Fruit fly (Drosophila melanogaster): ENCODE data around the gene tey.
A peak's percentile ranks its signal among the peaks of the same experiment; 100 is the strongest.

DNA sequence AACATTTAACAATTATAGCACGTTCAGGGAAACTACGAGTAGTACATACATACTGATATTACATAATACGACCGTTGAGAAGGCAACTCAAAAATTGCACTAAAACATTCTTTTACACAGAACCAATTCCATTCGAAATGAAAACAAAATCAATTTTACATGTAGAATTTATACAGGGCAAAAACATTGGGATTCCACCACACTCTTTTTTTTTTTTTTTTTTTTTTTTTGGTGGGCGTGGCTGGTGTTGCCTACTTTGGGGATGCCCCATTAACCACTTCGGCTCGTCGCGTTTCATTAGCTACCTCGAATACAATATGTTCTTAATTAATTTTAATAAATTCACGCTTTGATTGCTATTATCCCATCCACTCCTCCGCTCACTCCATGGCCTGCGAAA is 13.3 kb downstream of the tey start:
- peak; percentile 93 for TF ChIP-seq CG4496 (GFP tag; IDR thresholded peaks at IDR 0.05)
- no peak for TF ChIP-seq EcR (GFP tag; optimal IDR thresholded peaks at IDR 0.05)
- peak; percentile 60 for TF ChIP-seq gl (tag; optimal IDR thresholded peaks at IDR 0.05)
